Worm (Caenorhabditis elegans) whole organism, L3 larva: Measurements from ENCODE around the gene math-3.
"Not testable (repeated sequence)": the region's sequence is repeated elsewhere in the genome, so short reads cannot be mapped to it uniquely, and the experiment has no call there.

ENCODE experiments used
- R02D3.7 ChIP-seq: fragments of 150-350 bp; optimal IDR thresholded peaks from 2 replicates; lab custom pipeline; 2014; ENCODE audit warnings: missing biosample characterization, missing genetic modification characterization
- aly-2 ChIP-seq: fragments of 150-350 bp; optimal IDR thresholded peaks from 2 replicates; lab custom pipeline; 2014; ENCODE audit warnings: missing biosample characterization, missing genetic modification characterization
- ama-1 ChIP-seq: fragments of 150-350 bp; optimal IDR thresholded peaks from 2 replicates; lab custom pipeline; 2018
- ceh-16 ChIP-seq: sonication (generic microtip); optimal IDR thresholded peaks from 2 replicates; lab custom pipeline; 2017; ENCODE audit warnings: missing biosample characterization, missing genetic modification characterization
- ceh-82 ChIP-seq: fragments of 150-350 bp; optimal IDR thresholded peaks from 2 replicates; lab custom pipeline; 2014; ENCODE audit warnings: missing biosample characterization, missing genetic modification characterization
- daf-12 ChIP-seq: fragments of 150-350 bp; optimal IDR thresholded peaks from 2 replicates; lab custom pipeline; 2014; ENCODE audit warnings: missing biosample characterization, missing genetic modification reagents, missing genetic modification characterization
- egl-27 ChIP-seq: sonication (generic microtip); optimal IDR thresholded peaks from 4 replicates; lab custom pipeline; 2017; ENCODE audit warnings: missing biosample characterization, missing genetic modification reagents, missing genetic modification characterization
- egl-5 ChIP-seq: fragments of 150-350 bp; optimal IDR thresholded peaks from 2 replicates; lab custom pipeline; 2017; ENCODE audit warnings: missing biosample characterization, missing genetic modification reagents, missing genetic modification characterization, inconsistent platforms
- elt-2 ChIP-seq: sonication (generic microtip); optimal IDR thresholded peaks from 2 replicates; lab custom pipeline; 2016; ENCODE audit warnings: missing genetic modification reagents, mild to moderate bottlenecking, missing genetic modification characterization, missing compliant biosample characterization
- fkh-2 ChIP-seq: fragments of 150-350 bp; optimal IDR thresholded peaks from 2 replicates; lab custom pipeline; 2014; ENCODE audit warnings: missing biosample characterization, missing genetic modification reagents, missing genetic modification characterization
- fos-1 ChIP-seq: fragments of 150-350 bp; optimal IDR thresholded peaks from 2 replicates; lab custom pipeline; 2014; ENCODE audit warnings: missing biosample characterization, missing genetic modification characterization
- hmg-11 ChIP-seq: sonication (generic microtip); optimal IDR thresholded peaks from 2 replicates; lab custom pipeline; 2016; ENCODE audit warnings: missing genetic modification characterization, missing compliant biosample characterization
- jun-1 ChIP-seq: fragments of 150-350 bp; optimal IDR thresholded peaks from 2 replicates; lab custom pipeline; 2014; ENCODE audit warnings: missing biosample characterization, missing genetic modification reagents, missing genetic modification characterization
- lin-39 ChIP-seq: fragments of 150-350 bp; optimal IDR thresholded peaks from 2 replicates; lab custom pipeline; 2018; ENCODE audit warnings: missing biosample characterization, missing genetic modification reagents, missing genetic modification characterization
- lsy-12 ChIP-seq: sonication (generic microtip); optimal IDR thresholded peaks from 2 replicates; lab custom pipeline; 2016; ENCODE audit warnings: mild to moderate bottlenecking, missing genetic modification characterization, missing compliant biosample characterization
- mdl-1 ChIP-seq: fragments of 150-350 bp; optimal IDR thresholded peaks from 2 replicates; lab custom pipeline; 2014; ENCODE audit warnings: missing biosample characterization, missing genetic modification characterization
- mml-1 ChIP-seq: fragments of 150-350 bp; sonication (generic microtip); optimal IDR thresholded peaks from 3 replicates; lab custom pipeline; 2014; ENCODE audit warnings: missing biosample characterization, missing genetic modification characterization
- nhr-11 ChIP-seq: fragments of 150-350 bp; optimal IDR thresholded peaks from 2 replicates; lab custom pipeline; 2014; ENCODE audit warnings: missing biosample characterization, missing genetic modification characterization
- nhr-12 ChIP-seq: fragments of 150-350 bp; optimal IDR thresholded peaks from 2 replicates; lab custom pipeline; 2014; ENCODE audit warnings: missing biosample characterization, missing genetic modification characterization
- nhr-23 ChIP-seq: fragments of 150-350 bp; optimal IDR thresholded peaks from 2 replicates; lab custom pipeline; 2014; ENCODE audit warnings: missing biosample characterization, missing genetic modification reagents, missing genetic modification characterization
- nhr-28 ChIP-seq: fragments of 150-350 bp; optimal IDR thresholded peaks from 2 replicates; lab custom pipeline; 2014; ENCODE audit warnings: missing biosample characterization, missing genetic modification characterization
- nhr-67 ChIP-seq: fragments of 150-350 bp; optimal IDR thresholded peaks from 2 replicates; lab custom pipeline; 2014; ENCODE audit warnings: missing biosample characterization, missing genetic modification characterization
- nhr-76 ChIP-seq: fragments of 150-350 bp; sonication (generic microtip); optimal IDR thresholded peaks from 5 replicates; lab custom pipeline; 2014; ENCODE audit warnings: missing biosample characterization, missing genetic modification characterization
- nhr-77 ChIP-seq: fragments of 150-350 bp; optimal IDR thresholded peaks from 2 replicates; lab custom pipeline; 2014; ENCODE audit warnings: missing biosample characterization, missing genetic modification characterization
- pqm-1 ChIP-seq: fragments of 150-350 bp; optimal IDR thresholded peaks from 2 replicates; lab custom pipeline; 2017; ENCODE audit warnings: missing biosample characterization, missing genetic modification characterization, inconsistent platforms
- sea-2 ChIP-seq: fragments of 150-350 bp; sonication (generic microtip); optimal IDR thresholded peaks from 4 replicates; lab custom pipeline; 2014; ENCODE audit warnings: missing biosample characterization, missing genetic modification reagents, missing genetic modification characterization
- tbx-2 ChIP-seq: sonication (generic microtip); optimal IDR thresholded peaks from 2 replicates; lab custom pipeline; 2016; ENCODE audit warnings: mild to moderate bottlenecking, missing genetic modification characterization, missing compliant biosample characterization
- unc-39 ChIP-seq: sonication (generic microtip); optimal IDR thresholded peaks from 4 replicates; lab custom pipeline; 2017; ENCODE audit warnings: missing biosample characterization, missing genetic modification characterization
- zag-1 ChIP-seq: fragments of 150-350 bp; optimal IDR thresholded peaks from 2 replicates; lab custom pipeline; 2014; ENCODE audit warnings: missing biosample characterization, missing genetic modification characterization
- ztf-4 ChIP-seq: fragments of 150-350 bp; optimal IDR thresholded peaks from 2 replicates; lab custom pipeline; 2014; ENCODE audit warnings: missing biosample characterization, missing genetic modification characterization

Gene math-3

DNA sequence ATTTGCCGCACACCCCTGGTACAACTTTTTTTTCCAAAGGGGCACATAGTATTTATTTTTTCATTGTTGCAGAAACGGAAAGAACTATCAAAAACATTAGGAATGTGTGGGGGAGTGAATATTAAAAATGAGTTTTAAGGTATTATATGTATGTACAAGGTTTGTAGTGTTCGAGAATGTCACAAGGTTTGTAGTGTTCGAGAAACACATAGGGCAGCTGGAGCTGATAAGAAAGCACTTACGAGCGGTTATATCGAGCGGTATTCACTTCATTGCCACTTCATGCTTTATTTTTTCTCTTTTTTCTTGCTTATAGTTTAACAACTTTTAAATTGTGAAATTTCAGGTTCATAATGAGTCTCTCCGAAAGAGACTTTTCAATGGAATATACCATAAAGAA, 4.4 kb upstream of the math-3 start:
- peak; percentile 75 for TF ChIP-seq elt-2
- TF ChIP-seq pqm-1 (tag; lab: Kevin White, UChicago), result peak; percentile 39
- TF ChIP-seq, all 47 proteins: peak for 2; not testable (repeated sequence) for 45

DNA sequence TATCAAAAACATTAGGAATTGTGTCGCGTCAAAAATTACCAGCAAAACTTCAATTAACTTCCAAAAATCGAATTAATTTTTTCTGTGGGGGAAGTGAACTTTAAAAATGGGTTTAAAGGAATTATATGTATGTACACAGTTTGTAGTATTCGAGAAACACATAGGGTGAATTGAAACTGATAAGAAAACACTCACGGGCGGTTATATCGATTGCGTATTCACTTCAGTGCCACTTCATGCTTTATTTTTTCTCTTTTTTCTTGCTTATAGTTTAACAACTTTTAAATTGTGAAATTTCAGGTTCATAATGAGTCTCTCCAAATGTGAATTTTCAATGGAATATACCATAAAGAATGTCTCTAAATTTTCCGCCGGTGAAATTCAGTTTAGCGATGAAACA, 538 bp upstream of the math-3 start, which contains the start of gene math-26:
math-26 (plus strand) TSS at position 301 of the 400 bp plus-strand sequence.
- TF ChIP-seq elt-2, result peak; percentile 21

DNA sequence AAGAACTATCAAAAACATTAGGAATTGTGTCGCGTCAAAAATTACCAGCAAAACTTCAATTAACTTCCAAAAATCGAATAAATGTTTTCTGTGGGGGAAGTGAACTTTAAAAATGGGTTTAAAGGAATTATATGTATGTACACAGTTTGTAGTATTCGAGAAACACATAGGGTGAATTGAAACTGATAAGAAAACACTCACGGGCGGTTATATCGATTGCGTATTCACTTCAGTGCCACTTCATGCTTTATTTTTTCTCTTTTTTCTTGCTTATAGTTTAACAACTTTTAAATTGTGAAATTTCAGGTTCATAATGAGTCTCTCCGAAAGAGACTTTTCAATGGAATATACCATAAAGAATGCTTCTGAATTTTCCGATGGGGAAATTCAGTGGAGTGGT, 3.3 kb downstream of the math-3 start, which contains the start of gene F36H5.14:
F36H5.14 (plus strand) TSS at position 301 of the 400 bp plus-strand sequence.
- not testable (repeated sequence) for TF ChIP-seq ceh-16 (tag; lab: Kevin White, UChicago); nhr-12 (tag; lab: Kevin White, UChicago); lsy-12

- no peak for TF ChIP-seq mdl-1 (tag; lab: Kevin White, UChicago)
- TF ChIP-seq elt-2, result peak; percentile 12
- TF ChIP-seq, all 47 proteins: peak for 1
These were observed 10.6 kb downstream of the math-3 start, which contains the start of gene math-4 for ce11 chrII:1782474-1782873. TSS of gene math-4 (minus strand) at chrII:1782574.

- TF ChIP-seq lsy-12, result no peak
- TF ChIP-seq elt-2, result no peak
- TF ChIP-seq nhr-11 (tag; lab: Kevin White, UChicago), result no peak
- TF ChIP-seq nhr-12 (tag; lab: Kevin White, UChicago), result no peak
- TF ChIP-seq ama-1 (lab: Kevin White, UChicago), result no peak
These were observed 12.9 kb downstream of the math-3 start, which contains the start of gene C08F1.11 for ce11 chrII:1784799-1785198. TSS of gene C08F1.11 (minus strand) at chrII:1784899.

DNA sequence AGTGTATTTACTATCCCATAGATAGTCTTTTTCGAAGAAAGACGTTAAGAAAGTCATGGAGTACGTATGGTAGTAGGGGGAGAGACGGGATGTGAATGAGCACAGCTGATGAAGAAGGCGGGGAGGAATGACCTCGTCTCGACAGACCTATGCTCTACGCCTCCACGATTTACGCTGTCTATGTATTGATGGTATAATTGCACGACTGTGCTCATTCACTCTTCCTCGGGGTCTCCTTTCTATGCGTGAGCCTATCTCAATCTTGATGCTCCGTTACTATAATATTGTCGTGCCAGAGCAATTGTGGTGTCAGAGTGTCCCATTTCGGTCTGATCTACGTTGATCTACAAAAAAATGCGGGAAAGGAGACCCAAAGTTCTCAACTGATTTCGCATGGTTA, 14.3 kb downstream of the math-3 start, which contains the start of gene C08F1.10:
C08F1.10 (minus strand) TSS at position 101 of the 400 bp plus-strand sequence.
- TF ChIP-seq nhr-28 (tag; lab: Kevin White, UChicago) (no peak), nhr-12 (tag; lab: Kevin White, UChicago) (no peak), daf-12 (no peak), zag-1 (no peak), sea-2 (GFP tag; lab: Kevin White, UChicago) (no peak), nhr-77 (tag; lab: Kevin White, UChicago) (no peak), fkh-2 (tag; lab: Kevin White, UChicago) (no peak), nhr-76 (no peak), unc-39 (tag; lab: Kevin White, UChicago) (no peak), jun-1 (no peak), elt-2 (no peak)

DNA sequence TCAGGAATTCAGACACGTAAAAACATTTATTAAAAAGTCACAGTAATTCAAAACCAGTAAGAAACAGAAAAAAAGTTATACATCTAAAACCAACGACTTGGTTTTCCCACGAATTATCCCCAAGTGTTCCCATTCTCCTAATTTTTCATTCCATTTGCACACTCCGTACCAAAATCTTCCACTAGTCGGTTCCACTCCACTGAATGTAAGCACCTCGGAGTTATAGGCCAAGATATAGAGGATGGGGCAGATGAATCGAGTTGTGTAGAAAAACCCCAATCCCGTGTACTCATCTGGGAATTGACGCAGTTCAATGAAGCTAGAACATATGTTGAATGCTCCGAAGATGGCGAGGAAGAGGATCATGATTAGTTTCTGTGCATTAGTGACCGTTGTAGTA, 15.3 kb downstream of the math-3 start:
- no peak for TF ChIP-seq nhr-76
- TF ChIP-seq mml-1, result no peak
- no peak for TF ChIP-seq tbx-2 (tag; lab: Kevin White, UChicago)
- TF ChIP-seq nhr-23 (tag; lab: Kevin White, UChicago), result no peak
- TF ChIP-seq lsy-12, result no peak
- TF ChIP-seq aly-2, result no peak
- no peak for TF ChIP-seq unc-39 (tag; lab: Kevin White, UChicago)
- TF ChIP-seq ztf-4 (tag; lab: Kevin White, UChicago), result no peak
- TF ChIP-seq fos-1 (tag; lab: Kevin White, UChicago), result no peak
- no peak for TF ChIP-seq hmg-11 (tag; lab: Kevin White, UChicago)
- TF ChIP-seq elt-2, result no peak
- no peak for TF ChIP-seq egl-5 (tag; lab: Kevin White, UChicago)
- no peak for TF ChIP-seq nhr-67
- TF ChIP-seq R02D3.7 (tag; lab: Kevin White, UChicago), result no peak
- TF ChIP-seq zag-1, result no peak
- TF ChIP-seq egl-27 (tag; lab: Kevin White, UChicago), result no peak
- no peak for TF ChIP-seq sea-2 (GFP tag; lab: Kevin White, UChicago)
- TF ChIP-seq lin-39 (tag; lab: Kevin White, UChicago), result no peak
- TF ChIP-seq ceh-82 (tag; lab: Kevin White, UChicago), result no peak
- TF ChIP-seq pqm-1 (tag; lab: Kevin White, UChicago), result no peak
